Worm (Caenorhabditis elegans): ENCODE measurements around the gene nhr-179.

- TF ChIP-seq pha-4 (GFP tag; IDR thresholded peaks at IDR 0.05), result no peak
- no peak for TF ChIP-seq pha-4 (tag; optimal IDR thresholded peaks at IDR 0.05)
- no peak for TF ChIP-seq lin-13 (GFP tag; optimal IDR thresholded peaks at IDR 0.05)
- no peak for TF ChIP-seq dmd-8 (GFP tag; IDR thresholded peaks at IDR 0.05)
- no peak for TF ChIP-seq fkh-10 (GFP tag; optimal IDR thresholded peaks at IDR 0.05)
- no peak for TF ChIP-seq daf-19 (GFP tag; conservative IDR thresholded peaks at IDR 0.05)
- TF ChIP-seq T20F7.1 (GFP tag; optimal IDR thresholded peaks at IDR 0.05), result no peak
- no peak for TF ChIP-seq jun-1 (tag; optimal IDR thresholded peaks at IDR 0.05)
- no peak for TF ChIP-seq arid-1 (GFP tag; conservative IDR thresholded peaks at IDR 0.05)
- TF ChIP-seq snpc-4 (tag; optimal IDR thresholded peaks at IDR 0.05), result no peak
- TF ChIP-seq sdz-12 (GFP tag; optimal IDR thresholded peaks at IDR 0.05), result no peak
- TF ChIP-seq lsy-2 (tag; optimal IDR thresholded peaks at IDR 0.05), result no peak
- no peak for TF ChIP-seq unc-62 (GFP tag; optimal IDR thresholded peaks at IDR 0.05 in 1 of 2)
- TF ChIP-seq unc-62 (tag; optimal IDR thresholded peaks at IDR 0.05), result no peak
Observed at ce11 chrV:1642199-1642598, 23.5 kb upstream of the nhr-179 start, which contains the start of gene Y46H3D.1.

All from whole organism, L4 larva.